Worm (Caenorhabditis elegans) whole organism, L3 larva: Measurements from ENCODE around the gene Y54F10AM.8.

Experiments used
- ZK546.5 ChIP-seq: sonication (generic microtip); optimal IDR thresholded peaks from 2 replicates; lab custom pipeline; 2017; ENCODE audit warnings: missing biosample characterization, missing genetic modification characterization
- aly-2 ChIP-seq: fragments of 150-350 bp; optimal IDR thresholded peaks from 2 replicates; lab custom pipeline; 2014; ENCODE audit warnings: missing biosample characterization, missing genetic modification characterization
- daf-12 ChIP-seq: fragments of 150-350 bp; optimal IDR thresholded peaks from 2 replicates; lab custom pipeline; 2014; ENCODE audit warnings: missing biosample characterization, missing genetic modification reagents, missing genetic modification characterization
- elt-2 ChIP-seq: sonication (generic microtip); optimal IDR thresholded peaks from 2 replicates; lab custom pipeline; 2016; ENCODE audit warnings: missing genetic modification reagents, mild to moderate bottlenecking, missing genetic modification characterization, missing compliant biosample characterization
- fkh-10 ChIP-seq: sonication (generic microtip); optimal IDR thresholded peaks from 2 replicates; lab custom pipeline; 2017; ENCODE audit warnings: missing biosample characterization, missing genetic modification reagents, missing genetic modification characterization
- nhr-11 ChIP-seq: fragments of 150-350 bp; optimal IDR thresholded peaks from 2 replicates; lab custom pipeline; 2014; ENCODE audit warnings: missing biosample characterization, missing genetic modification characterization
- nhr-23 ChIP-seq: fragments of 150-350 bp; optimal IDR thresholded peaks from 2 replicates; lab custom pipeline; 2014; ENCODE audit warnings: missing biosample characterization, missing genetic modification reagents, missing genetic modification characterization
- pqm-1 ChIP-seq: fragments of 150-350 bp; optimal IDR thresholded peaks from 2 replicates; lab custom pipeline; 2017; ENCODE audit warnings: missing biosample characterization, missing genetic modification characterization, inconsistent platforms
- sea-2 ChIP-seq: fragments of 150-350 bp; sonication (generic microtip); optimal IDR thresholded peaks from 4 replicates; lab custom pipeline; 2014; ENCODE audit warnings: missing biosample characterization, missing genetic modification reagents, missing genetic modification characterization
- snpc-4 ChIP-seq: fragments of 150-350 bp; optimal IDR thresholded peaks from 2 replicates; lab custom pipeline; 2014; ENCODE audit warnings: missing biosample characterization, missing genetic modification characterization
- unc-62 ChIP-seq: fragments of 150-350 bp; sonication (generic microtip); optimal IDR thresholded peaks from 4 replicates; lab custom pipeline; 2014; ENCODE audit warnings: missing biosample characterization, missing genetic modification reagents, missing genetic modification characterization
- ztf-11 ChIP-seq: fragments of 150-350 bp; optimal IDR thresholded peaks from 2 replicates; lab custom pipeline; 2014; ENCODE audit warnings: missing biosample characterization, missing genetic modification characterization
- ztf-4 ChIP-seq: fragments of 150-350 bp; optimal IDR thresholded peaks from 2 replicates; lab custom pipeline; 2014; ENCODE audit warnings: missing biosample characterization, missing genetic modification characterization

DNA sequence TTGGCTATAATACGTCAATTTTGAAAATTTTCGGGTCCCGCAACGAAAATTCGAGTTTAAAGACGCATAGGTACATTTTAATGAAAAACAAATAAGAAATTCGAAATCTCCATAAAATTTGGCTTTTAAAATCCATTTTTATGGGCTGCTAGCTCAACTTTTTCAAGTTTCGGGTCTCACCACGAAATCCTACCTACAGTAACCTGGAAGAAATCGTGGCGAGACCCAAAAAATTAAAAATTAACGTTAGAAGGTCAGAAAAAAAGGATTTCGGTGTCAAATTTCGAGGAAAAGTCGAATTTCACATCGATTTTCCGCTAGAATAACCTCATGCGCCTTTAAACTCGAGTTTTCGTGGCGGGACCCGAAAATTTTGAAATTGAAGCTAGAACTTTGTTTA is 25.6 kb downstream of the Y54F10AM.8 start:
- TF ChIP-seq pqm-1 (tag; lab: Kevin White, UChicago) (no peak), ztf-11 (tag; lab: Kevin White, UChicago) (no peak), snpc-4 (tag; lab: Kevin White, UChicago) (no peak), ZK546.5 (tag; lab: Kevin White, UChicago) (no peak), daf-12 (no peak), nhr-23 (no peak), nhr-11 (tag; lab: Kevin White, UChicago) (no peak), aly-2 (no peak), fkh-10 (GFP tag; lab: Kevin White, UChicago) (no peak), elt-2 (no peak), sea-2 (GFP tag; lab: Kevin White, UChicago) (no peak), ztf-4 (tag; lab: Kevin White, UChicago) (no peak), unc-62 (GFP tag; lab: Kevin White, UChicago) (no peak)
